Fruit fly (Drosophila melanogaster): ENCODE measurements around the gene CG12219.

CG12219 gene

dm6 chrX:6301052-6301451 is at the start of gene CG12219 (continued):
- TF ChIP-seq p53 (GFP tag; optimal IDR thresholded peaks at IDR 0.05): no peak
- no peak for TF ChIP-seq CG11695 (GFP tag; IDR thresholded peaks at IDR 0.05)
- no peak for TF ChIP-seq Atf3 (GFP tag; optimal IDR thresholded peaks at IDR 0.05)
- no peak for TF ChIP-seq CG15601 (tag; optimal IDR thresholded peaks at IDR 0.05)
- TF ChIP-seq wor (GFP tag; IDR thresholded peaks at IDR 0.05): no peak
- no peak for TF ChIP-seq Hand (GFP tag; optimal IDR thresholded peaks at IDR 0.05)
- peak; percentile 60 for TF ChIP-seq Bgb (GFP tag; IDR thresholded peaks at IDR 0.05; ENCODE audit: partially characterized antibody)
- peak; percentile 5 for TF ChIP-seq Lhr (GFP tag; optimal IDR thresholded peaks at IDR 0.05)
- TF ChIP-seq chinmo (GFP tag; IDR thresholded peaks at IDR 0.05; ENCODE audit: partially characterized antibody): 0 out of 4 replicates have a peak, but pooled peaks have one; percentile 10
- no peak for TF ChIP-seq CG32767 (GFP tag; IDR thresholded peaks at IDR 0.05)
- TF ChIP-seq CG15514 (GFP tag; optimal IDR thresholded peaks at IDR 0.05): peak; percentile 51
- TF ChIP-seq lmd (GFP tag; IDR thresholded peaks at IDR 0.05): no peak
- TF ChIP-seq CG34224 (GFP tag; IDR thresholded peaks at IDR 0.05; ENCODE audit: partially characterized antibody): peak; percentile 73
- TF ChIP-seq CG4820 (GFP tag; optimal IDR thresholded peaks at IDR 0.05): no peak
- TF ChIP-seq lola (GFP tag; optimal IDR thresholded peaks at IDR 0.05): no peak
- no peak for TF ChIP-seq mld (GFP tag; IDR thresholded peaks at IDR 0.05; ENCODE audit: partially characterized antibody)
- TF ChIP-seq Stat92E (GFP tag; optimal IDR thresholded peaks at IDR 0.05): no peak
- no peak for TF ChIP-seq pros (GFP tag; optimal IDR thresholded peaks at IDR 0.05)
- peak; percentile 20 for TF ChIP-seq HmgZ (tag; optimal IDR thresholded peaks at IDR 0.05)
- TF ChIP-seq lov (optimal IDR thresholded peaks at IDR 0.05): no peak
- no peak for TF ChIP-seq lov (GFP tag; IDR thresholded peaks at IDR 0.05)
- no peak for TF ChIP-seq CG5245 (GFP tag; optimal IDR thresholded peaks at IDR 0.05)
- TF ChIP-seq Nf-YA (GFP tag; IDR thresholded peaks at IDR 0.05): no peak
- peak; percentile 72 for TF ChIP-seq MESR4 (GFP tag; optimal IDR thresholded peaks at IDR 0.05)
- TF ChIP-seq corto (GFP tag; optimal IDR thresholded peaks at IDR 0.05): no peak
- peak; percentile 42; the same call in 2 of the 3 replicates for TF ChIP-seq CG16813 (GFP tag; IDR thresholded peaks at IDR 0.05; ENCODE audit: partially characterized antibody)
- no peak for TF ChIP-seq CG8478 (optimal IDR thresholded peaks at IDR 0.05)
- TF ChIP-seq btn (GFP tag; optimal IDR thresholded peaks at IDR 0.05): no peak
- no peak for TF ChIP-seq Hmx (GFP tag; optimal IDR thresholded peaks at IDR 0.05)
- no peak for TF ChIP-seq CG6254 (GFP tag; optimal IDR thresholded peaks at IDR 0.05)
- no peak for TF ChIP-seq gt (GFP tag; IDR thresholded peaks at IDR 0.05)
- TF ChIP-seq Xbp1 (GFP tag; optimal IDR thresholded peaks at IDR 0.05): no peak
- TF ChIP-seq CG12744 (GFP tag; optimal IDR thresholded peaks at IDR 0.05): no peak
- no peak for TF ChIP-seq HHEX (GFP tag; optimal IDR thresholded peaks at IDR 0.05)
- no peak for TF ChIP-seq CHES-1-like (GFP tag; optimal IDR thresholded peaks at IDR 0.05)
- TF ChIP-seq exex (tag; optimal IDR thresholded peaks at IDR 0.05): no peak
- TF ChIP-seq NC2β (GFP tag; optimal IDR thresholded peaks at IDR 0.05): no peak
- peak in 1 of 2 experiments; percentile 90 for TF ChIP-seq Pdp1 (GFP tag; optimal IDR thresholded peaks at IDR 0.05)
- no peak for TF ChIP-seq CG17568 (GFP tag; optimal IDR thresholded peaks at IDR 0.05)
- TF ChIP-seq CG5953 (GFP tag; IDR thresholded peaks at IDR 0.05): no peak
- no peak for TF ChIP-seq CG10431 (GFP tag; optimal IDR thresholded peaks at IDR 0.05)
- TF ChIP-seq CG1647 (GFP tag; optimal IDR thresholded peaks at IDR 0.05): no peak
- no peak for TF ChIP-seq fd96Cb (tag; optimal IDR thresholded peaks at IDR 0.05)
- TF ChIP-seq Hmr (GFP tag; optimal IDR thresholded peaks at IDR 0.05): no peak
- no peak for TF ChIP-seq gem (tag; optimal IDR thresholded peaks at IDR 0.05)
- TF ChIP-seq CG2889 (GFP tag; IDR thresholded peaks at IDR 0.05): no peak
- TF ChIP-seq aop (GFP tag; IDR thresholded peaks at IDR 0.05): no peak
- 0 out of 2 replicates have a peak, but pooled peaks have one; percentile 22 for TF ChIP-seq nerfin-2 (GFP tag; IDR thresholded peaks at IDR 0.05; ENCODE audit: partially characterized antibody)
- no peak for TF ChIP-seq Asciz (GFP tag; optimal IDR thresholded peaks at IDR 0.05)
- no peak for TF ChIP-seq nom (GFP tag; optimal IDR thresholded peaks at IDR 0.05)
